Fruit fly (Drosophila melanogaster): ENCODE measurements around the gene CG3402.

dm6 chr3L:701798-702635 lies 49.3 kb upstream of the CG3402 start:
- TF ChIP-seq HLH4C (GFP tag; IDR thresholded peaks at IDR 0.05; ENCODE audit: partially characterized antibody) = no peak
- no peak for TF ChIP-seq CG32772 (GFP tag; IDR thresholded peaks at IDR 0.05)
- TF ChIP-seq CG12071 (GFP tag; optimal IDR thresholded peaks at IDR 0.05) = no peak
- TF ChIP-seq wor (GFP tag; IDR thresholded peaks at IDR 0.05) = no peak
- no peak for TF ChIP-seq NfI (GFP tag; optimal IDR thresholded peaks at IDR 0.05)

Measured in whole organism, embryonic.